Worm (Caenorhabditis elegans) whole organism, L1 larva: ENCODE measurements around the gene F13B6.1.

ENCODE experiments used
- C34B4.2 ChIP-seq: sonication (generic microtip); optimal IDR thresholded peaks from 2 replicates; lab custom pipeline; 2017; ENCODE audit warnings: mild to moderate bottlenecking, missing genetic modification characterization, missing compliant biosample characterization
- aly-2 ChIP-seq: fragments of 150-350 bp; optimal IDR thresholded peaks from 2 replicates; lab custom pipeline; 2014; ENCODE audit warnings: missing biosample characterization, missing genetic modification characterization
- ets-5 ChIP-seq: fragments of 200-800 bp; sonication (Bioruptor generic); IDR thresholded peaks from 2 replicates; pipeline ENCODE4 v1.3.6; 2022; ENCODE audit warnings: missing genetic modification characterization, missing compliant biosample characterization
- hpl-2 ChIP-seq: fragments of 150-350 bp; optimal IDR thresholded peaks from 2 replicates; lab custom pipeline; 2014; ENCODE audit warnings: missing biosample characterization, missing genetic modification reagents, missing genetic modification characterization
- jun-1 ChIP-seq: fragments of 150-350 bp; optimal IDR thresholded peaks from 2 replicates; lab custom pipeline; 2014; ENCODE audit warnings: missing biosample characterization, missing genetic modification reagents, missing genetic modification characterization
- lir-3 ChIP-seq: sonication (generic microtip); optimal IDR thresholded peaks from 2 replicates; lab custom pipeline; 2016; ENCODE audit warnings: mild to moderate bottlenecking, missing genetic modification characterization, moderate library complexity, missing compliant biosample characterization; ENCODE audit not compliant: poor library complexity
- lsy-2 ChIP-seq, 2 experiments: fragments of 150-350 bp; optimal IDR thresholded peaks; 2 replicates each; lab custom pipeline; 2014; ENCODE audit warnings: missing biosample characterization in 2 of 2, missing genetic modification characterization in 2 of 2
- nhr-237 ChIP-seq: fragments of 150-350 bp; optimal IDR thresholded peaks from 2 replicates; lab custom pipeline; 2014; ENCODE audit warnings: missing biosample characterization, missing genetic modification characterization
- nhr-76 ChIP-seq: sonication (generic microtip); optimal IDR thresholded peaks from 2 replicates; lab custom pipeline; 2017; ENCODE audit warnings: missing biosample characterization, missing genetic modification characterization
- snpc-4 ChIP-seq: fragments of 150-350 bp; optimal IDR thresholded peaks from 2 replicates; lab custom pipeline; 2014; ENCODE audit warnings: missing biosample characterization, missing genetic modification characterization
- unc-86 ChIP-seq: sonication (generic microtip); optimal IDR thresholded peaks from 2 replicates; lab custom pipeline; 2016; ENCODE audit warnings: missing genetic modification characterization, missing compliant biosample characterization

DNA sequence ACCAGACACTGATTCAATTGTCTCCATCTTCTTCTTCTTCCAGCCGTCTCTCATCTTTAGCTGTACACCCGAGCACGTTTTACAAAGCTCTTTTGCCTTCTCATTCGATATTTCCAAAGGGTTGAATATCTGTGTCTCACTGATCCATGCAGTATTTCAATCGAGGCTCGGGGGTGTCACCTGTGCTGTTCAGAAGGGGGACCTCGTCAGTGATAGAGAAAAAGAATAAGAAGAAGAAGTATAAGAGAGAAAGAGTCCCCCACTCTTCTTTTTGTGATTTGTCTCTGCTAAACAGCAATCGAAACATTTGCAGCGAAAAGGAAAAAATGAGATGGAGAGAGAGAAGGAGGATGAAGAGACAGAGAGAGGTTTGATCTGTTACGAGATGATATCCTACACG, 30.3 kb upstream of the F13B6.1 start:
- TF ChIP-seq snpc-4 (tag; lab: Kevin White, UChicago) = no peak
- TF ChIP-seq nhr-237 (tag; lab: Kevin White, UChicago) = no peak
- TF ChIP-seq lir-3 = no peak
- no peak for TF ChIP-seq unc-86 (tag; lab: Kevin White, UChicago)
- TF ChIP-seq lsy-2 (tag; optimal IDR thresholded peaks at IDR 0.05; lab: Kevin White, UChicago) = peak in 1 of 2 experiments; percentile 53
- TF ChIP-seq aly-2 = no peak
- TF ChIP-seq nhr-76 (tag; lab: Kevin White, UChicago) = no peak
- no peak for TF ChIP-seq hpl-2 (GFP tag; lab: Kevin White, UChicago)
- TF ChIP-seq jun-1 (tag; lab: Kevin White, UChicago) = no peak
- no peak for TF ChIP-seq C34B4.2 (tag; lab: Kevin White, UChicago)
- TF ChIP-seq ets-5 (GFP tag; lab: Robert Waterston, UW) = no peak
